Worm (Caenorhabditis elegans): ENCODE results near the gene F28H6.7.

DNA sequence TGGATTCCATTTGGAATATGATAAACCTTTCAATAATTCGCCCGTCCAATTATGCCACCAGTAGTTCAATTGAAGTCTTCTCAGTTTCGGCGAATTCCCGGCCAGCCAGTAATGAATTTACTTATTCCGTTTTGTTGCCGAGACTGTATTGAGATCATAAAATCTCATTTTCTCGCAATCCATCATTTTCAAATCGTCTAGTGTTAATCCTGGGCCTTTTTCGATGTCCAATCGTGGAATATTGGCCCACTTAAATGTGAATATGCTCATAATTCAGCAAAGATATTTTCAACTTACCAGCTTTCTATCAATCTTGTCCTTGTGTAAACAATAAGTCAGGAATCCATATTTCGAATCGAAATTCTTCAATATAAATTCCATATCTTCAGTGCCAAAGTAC, 36.7 kb downstream of the F28H6.7 start:
- no peak for TF ChIP-seq him-1 (tag; optimal IDR thresholded peaks at IDR 0.05)
- no peak for TF ChIP-seq ceh-27 (GFP tag; optimal IDR thresholded peaks at IDR 0.05)
- TF ChIP-seq ceh-58 (GFP tag; IDR thresholded peaks at IDR 0.05), result no peak
- TF ChIP-seq egrh-3 (GFP tag; IDR thresholded peaks at IDR 0.05), result no peak
- no peak for TF ChIP-seq gei-17 (GFP tag; optimal IDR thresholded peaks at IDR 0.05)
- TF ChIP-seq madf-8 (GFP tag; conservative IDR thresholded peaks at IDR 0.05), result no peak
- TF ChIP-seq hlh-12 (tag; optimal IDR thresholded peaks at IDR 0.05), result no peak
- no peak for TF ChIP-seq lsy-27 (tag; optimal IDR thresholded peaks at IDR 0.05; ENCODE audit: borderline replicate concordance, insufficient read depth)
- no peak for TF ChIP-seq madf-10 (tag; optimal IDR thresholded peaks at IDR 0.05)
- TF ChIP-seq ceh-79 (tag; optimal IDR thresholded peaks at IDR 0.05), result no peak
